Worm (Caenorhabditis elegans) whole organism, L2 larva: ENCODE data around the gene T05A12.4.

Source experiments
- blmp-1 ChIP-seq: sonication (generic microtip); optimal IDR thresholded peaks from 2 replicates; lab custom pipeline; 2017; ENCODE audit warnings: missing genetic modification characterization, mild to moderate bottlenecking, missing compliant biosample characterization, antibody characterized with exemption, moderate library complexity; ENCODE audit not compliant: insufficient read depth
- mab-5 ChIP-seq: fragments of 150-350 bp; optimal IDR thresholded peaks from 2 replicates; lab custom pipeline; 2014; ENCODE audit warnings: missing biosample characterization, missing genetic modification characterization
- mdl-1 ChIP-seq, 2 experiments: fragments of 150-350 bp in 1 of 2; sonication (generic microtip) in 1 of 2; optimal IDR thresholded peaks; 2 replicates each; lab custom pipeline; 2017; ENCODE audit warnings: missing biosample characterization in 2 of 2, missing genetic modification characterization in 2 of 2
- sem-4 ChIP-seq: fragments of 150-350 bp; optimal IDR thresholded peaks from 2 replicates; lab custom pipeline; 2014; ENCODE audit warnings: missing biosample characterization, missing genetic modification reagents, missing genetic modification characterization
- skn-1 ChIP-seq: sonication (generic microtip); optimal IDR thresholded peaks from 2 replicates; lab custom pipeline; 2017; ENCODE audit warnings: missing biosample characterization, missing genetic modification characterization
- unc-55 ChIP-seq: fragments of 150-350 bp; sonication (generic microtip); optimal IDR thresholded peaks from 3 replicates; lab custom pipeline; 2014; ENCODE audit warnings: missing biosample characterization, missing genetic modification reagents, missing genetic modification characterization
- unc-62 ChIP-seq: fragments of 150-350 bp; optimal IDR thresholded peaks from 2 replicates; lab custom pipeline; 2014; ENCODE audit warnings: missing biosample characterization, missing genetic modification reagents, missing genetic modification characterization
- ztf-11 ChIP-seq: sonication (generic microtip); optimal IDR thresholded peaks from 2 replicates; lab custom pipeline; 2017; ENCODE audit warnings: missing biosample characterization, missing genetic modification characterization

- TF ChIP-seq unc-55 (GFP tag; lab: Kevin White, UChicago) (no peak), blmp-1 (tag; lab: Kevin White, UChicago) (no peak), ztf-11 (tag; lab: Kevin White, UChicago) (no peak), skn-1 (tag; lab: Kevin White, UChicago) (no peak), sem-4 (tag; lab: Kevin White, UChicago) (no peak), mab-5 (tag; lab: Kevin White, UChicago) (no peak), mdl-1 (tag; optimal IDR thresholded peaks at IDR 0.05; lab: Kevin White, UChicago) (no peak), unc-62 (GFP tag; lab: Kevin White, UChicago) (no peak)
Observed at ce11 chrIV:6880415-6880814, 7.3 kb upstream of the T05A12.4 start.
